Worm (Caenorhabditis elegans): ENCODE data around the gene plc-1.

Gene plc-1

ce11 chrX:10770988-10771496 is 67.4 kb downstream of the plc-1 start (continued):
- TF ChIP-seq Y55F3AM.14 (GFP tag; optimal IDR thresholded peaks at IDR 0.05) (peak; percentile 89), nhr-237 (tag; optimal IDR thresholded peaks at IDR 0.05) (no peak), lin-39 (tag; optimal IDR thresholded peaks at IDR 0.05) (peak; percentile 46), ZK546.5 (tag; optimal IDR thresholded peaks at IDR 0.05) (no peak), crh-2 (tag; optimal IDR thresholded peaks at IDR 0.05) (peak; percentile 90), elt-1 (tag; optimal IDR thresholded peaks at IDR 0.05) (no peak), gmeb-1 (tag; optimal IDR thresholded peaks at IDR 0.05) (peak; percentile 62)

ce11 chrX:10769959-10770358 is 68.5 kb downstream of the plc-1 start:
- TF ChIP-seq F13H6.1 (tag; optimal IDR thresholded peaks at IDR 0.05) (peak; percentile 20), nhr-237 (tag; optimal IDR thresholded peaks at IDR 0.05) (no peak), sma-9 (GFP tag; optimal IDR thresholded peaks at IDR 0.05) (peak; percentile 54), sma-9 (tag; optimal IDR thresholded peaks at IDR 0.05) (no peak), peb-1 (tag; optimal IDR thresholded peaks at IDR 0.05) (no peak)

DNA sequence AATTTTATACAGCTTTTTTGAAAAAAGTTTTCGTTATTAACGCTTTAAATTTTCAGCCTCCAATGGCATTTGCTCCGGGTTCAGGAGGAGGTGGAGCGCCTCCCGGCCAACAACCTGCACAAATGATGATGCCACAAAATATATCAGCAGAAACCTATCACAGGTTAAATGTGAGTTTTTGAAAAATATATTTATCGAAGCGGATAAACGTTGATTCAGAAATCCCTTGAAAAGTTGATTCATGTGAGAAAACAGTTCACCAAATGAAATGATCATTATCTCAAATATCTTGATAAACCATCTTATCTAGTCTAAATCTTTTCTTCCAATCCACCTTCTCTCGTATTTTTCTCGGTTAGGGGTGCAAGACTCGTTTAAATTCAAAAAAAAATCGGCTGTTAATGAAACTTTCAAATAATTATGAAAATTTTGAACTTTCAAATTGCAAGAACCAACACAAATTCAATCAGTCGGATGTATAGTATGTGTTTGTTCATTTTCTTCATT is 69.2 kb downstream of the plc-1 start, which contains the start of gene sma-9:
Gene sma-9, plus strand, starts transcription at position 51 of the 507 bp plus-strand sequence.
- TF ChIP-seq sma-9 (GFP tag; optimal IDR thresholded peaks at IDR 0.05) (peak; percentile 91), sma-9 (tag; optimal IDR thresholded peaks at IDR 0.05) (no peak), nhr-10 (tag; optimal IDR thresholded peaks at IDR 0.05) (no peak), elt-1 (tag; optimal IDR thresholded peaks at IDR 0.05) (peak; percentile 84), nhr-25 (tag; optimal IDR thresholded peaks at IDR 0.05) (peak; percentile 69), ceh-16 (tag; optimal IDR thresholded peaks at IDR 0.05) (peak; percentile 45), nhr-23 (tag; optimal IDR thresholded peaks at IDR 0.05) (peak; percentile 75), ama-1 (optimal IDR thresholded peaks at IDR 0.05) (no peak)

- TF ChIP-seq C34F6.9 (tag; optimal IDR thresholded peaks at IDR 0.05), result peak; percentile 13
- TF ChIP-seq crh-2 (tag; optimal IDR thresholded peaks at IDR 0.05), result peak; percentile 22
- peak; percentile 28 for TF ChIP-seq elt-1 (tag; optimal IDR thresholded peaks at IDR 0.05)
- peak; percentile 0 for TF ChIP-seq sem-4 (tag; optimal IDR thresholded peaks at IDR 0.05)
- peak; percentile 83 for TF ChIP-seq snpc-4 (tag; optimal IDR thresholded peaks at IDR 0.05)
- TF ChIP-seq mdl-1 (tag; optimal IDR thresholded peaks at IDR 0.05), result no peak
- no peak for TF ChIP-seq unc-55 (GFP tag; optimal IDR thresholded peaks at IDR 0.05)
- peak; percentile 14 for TF ChIP-seq zag-1 (tag; optimal IDR thresholded peaks at IDR 0.05)
- no peak for TF ChIP-seq lsy-2 (tag; optimal IDR thresholded peaks at IDR 0.05)
- no peak for TF ChIP-seq skn-1 (tag; optimal IDR thresholded peaks at IDR 0.05)
- no peak for TF ChIP-seq lin-39 (tag; optimal IDR thresholded peaks at IDR 0.05)
- no peak for TF ChIP-seq sma-3 (GFP tag; optimal IDR thresholded peaks at IDR 0.05)
- no peak for TF ChIP-seq fos-1 (tag; optimal IDR thresholded peaks at IDR 0.05)
- no peak for TF ChIP-seq lin-13 (GFP tag; optimal IDR thresholded peaks at IDR 0.05)
- TF ChIP-seq ZK546.5 (tag; optimal IDR thresholded peaks at IDR 0.05), result no peak
- no peak for TF ChIP-seq mbf-1 (tag; optimal IDR thresholded peaks at IDR 0.05)
- peak; percentile 10 for TF ChIP-seq egl-27 (tag; optimal IDR thresholded peaks at IDR 0.05)
- TF ChIP-seq nhr-21 (tag; optimal IDR thresholded peaks at IDR 0.05), result no peak
- TF ChIP-seq gmeb-1 (tag; optimal IDR thresholded peaks at IDR 0.05), result no peak
- TF ChIP-seq sma-9 (GFP tag; optimal IDR thresholded peaks at IDR 0.05), result peak; percentile 78
- TF ChIP-seq sma-9 (tag; optimal IDR thresholded peaks at IDR 0.05), result no peak
- no peak for TF ChIP-seq nhr-12 (tag; optimal IDR thresholded peaks at IDR 0.05)
- TF ChIP-seq nhr-129 (tag; optimal IDR thresholded peaks at IDR 0.05), result peak; percentile 9
- no peak for TF ChIP-seq ceh-82 (tag; optimal IDR thresholded peaks at IDR 0.05)
Observed at ce11 chrX:10768289-10769153, 69.9 kb downstream of the plc-1 start.

DNA sequence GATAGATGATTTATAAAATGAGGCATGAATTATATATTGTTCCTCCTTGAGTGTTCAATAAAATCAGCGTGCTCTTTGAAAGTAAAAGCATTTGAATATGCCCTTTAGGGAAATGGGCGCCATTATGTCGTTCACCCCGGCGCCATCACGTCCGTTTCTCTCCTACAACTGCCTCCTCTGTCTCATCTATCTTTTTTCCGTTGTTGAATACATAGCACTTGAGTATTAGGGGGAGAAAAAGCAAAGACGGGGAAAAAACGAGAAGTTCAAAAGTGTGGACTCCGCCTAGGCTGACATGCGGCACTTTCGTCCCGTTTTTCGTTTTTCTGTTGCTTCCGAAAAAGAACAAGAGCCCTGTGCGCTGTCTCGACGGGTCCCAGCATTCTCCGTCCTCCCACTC is 70.8 kb downstream of the plc-1 start:
- TF ChIP-seq mdl-1 (tag; optimal IDR thresholded peaks at IDR 0.05) (peak in 1 of 2 experiments; percentile 29), nhr-25 (tag; optimal IDR thresholded peaks at IDR 0.05) (no peak), ztf-11 (tag; optimal IDR thresholded peaks at IDR 0.05) (no peak), peb-1 (tag; optimal IDR thresholded peaks at IDR 0.05) (no peak), sma-3 (GFP tag; optimal IDR thresholded peaks at IDR 0.05) (no peak), F13H6.1 (tag; optimal IDR thresholded peaks at IDR 0.05) (no peak), nhr-10 (tag; optimal IDR thresholded peaks at IDR 0.05) (no peak), egl-27 (tag; optimal IDR thresholded peaks at IDR 0.05) (peak; percentile 14), C34F6.9 (tag; optimal IDR thresholded peaks at IDR 0.05) (no peak), mab-5 (tag; optimal IDR thresholded peaks at IDR 0.05) (no peak), fos-1 (tag; optimal IDR thresholded peaks at IDR 0.05) (peak; percentile 25), ama-1 (optimal IDR thresholded peaks at IDR 0.05) (no peak), sem-4 (tag; optimal IDR thresholded peaks at IDR 0.05) (peak; percentile 35), unc-55 (GFP tag; optimal IDR thresholded peaks at IDR 0.05) (no peak), gmeb-1 (tag; optimal IDR thresholded peaks at IDR 0.05) (no peak), nhr-237 (tag; optimal IDR thresholded peaks at IDR 0.05) (no peak), elt-3 (tag; optimal IDR thresholded peaks at IDR 0.05) (no peak), ztf-1 (GFP tag; conservative IDR thresholded peaks at IDR 0.05) (no peak), ZK546.5 (tag; optimal IDR thresholded peaks at IDR 0.05) (no peak), Y55F3AM.14 (GFP tag; optimal IDR thresholded peaks at IDR 0.05) (no peak), unc-39 (tag; optimal IDR thresholded peaks at IDR 0.05) (no peak), sma-9 (GFP tag; optimal IDR thresholded peaks at IDR 0.05) (peak; percentile 92), sma-9 (tag; optimal IDR thresholded peaks at IDR 0.05) (no peak), unc-62 (GFP tag; optimal IDR thresholded peaks at IDR 0.05) (no peak), alr-1 (tag; optimal IDR thresholded peaks at IDR 0.05) (no peak), nhr-77 (tag; optimal IDR thresholded peaks at IDR 0.05) (no peak), nhr-129 (tag; optimal IDR thresholded peaks at IDR 0.05) (no peak)
